Worm (Caenorhabditis elegans): ENCODE results near the gene C16D2.3.

Gene C16D2.3

ce11 chrII:9137803-9138202 is at the start of gene C16D2.3:
TSS of gene C16D2.3 (plus strand) at chrII:9138103.
- TF ChIP-seq mab-5 (tag; optimal IDR thresholded peaks at IDR 0.05) (no peak), zip-8 (tag; optimal IDR thresholded peaks at IDR 0.05) (no peak), mep-1 (tag; optimal IDR thresholded peaks at IDR 0.05) (no peak), drap-1 (GFP tag; optimal IDR thresholded peaks at IDR 0.05) (no peak), ham-2 (GFP tag; optimal IDR thresholded peaks at IDR 0.05) (no peak), unc-120 (tag; optimal IDR thresholded peaks at IDR 0.05; ENCODE audit: poor library complexity, severe bottlenecking) (no peak), M03D4.4 (tag; optimal IDR thresholded peaks at IDR 0.05) (no peak), ces-1 (GFP tag; optimal IDR thresholded peaks at IDR 0.05) (no peak), lin-32 (GFP tag; optimal IDR thresholded peaks at IDR 0.05) (no peak), pha-4 (tag; optimal IDR thresholded peaks at IDR 0.05) (no peak), nhr-237 (tag; optimal IDR thresholded peaks at IDR 0.05) (no peak), snpc-4 (tag; optimal IDR thresholded peaks at IDR 0.05) (no peak), unc-39 (tag; optimal IDR thresholded peaks at IDR 0.05) (no peak), cnd-1 (tag; optimal IDR thresholded peaks at IDR 0.05) (no peak), elt-1 (tag; optimal IDR thresholded peaks at IDR 0.05; ENCODE audit: borderline replicate concordance, insufficient read depth) (no peak), ceh-83 (GFP tag; optimal IDR thresholded peaks at IDR 0.05) (no peak), lsy-2 (tag; optimal IDR thresholded peaks at IDR 0.05) (no peak), ceh-43 (GFP tag; optimal IDR thresholded peaks at IDR 0.05) (no peak), unc-62 (GFP tag; optimal IDR thresholded peaks at IDR 0.05) (no peak), lin-13 (tag; optimal IDR thresholded peaks at IDR 0.05) (no peak)

- no peak for TF ChIP-seq nhr-2 (tag; optimal IDR thresholded peaks at IDR 0.05)
- TF ChIP-seq bed-3 (GFP tag; optimal IDR thresholded peaks at IDR 0.05): no peak
- no peak for TF ChIP-seq lin-13 (tag; optimal IDR thresholded peaks at IDR 0.05)
- no peak for TF ChIP-seq mls-2 (tag; optimal IDR thresholded peaks at IDR 0.05)
- TF ChIP-seq sem-2 (GFP tag; optimal IDR thresholded peaks at IDR 0.05): no peak
- no peak for TF ChIP-seq ztf-11 (tag; optimal IDR thresholded peaks at IDR 0.05)
- TF ChIP-seq blmp-1 (tag; optimal IDR thresholded peaks at IDR 0.05): no peak
- TF ChIP-seq drap-1 (GFP tag; optimal IDR thresholded peaks at IDR 0.05): no peak
- TF ChIP-seq nhr-76 (tag; optimal IDR thresholded peaks at IDR 0.05): no peak
- TF ChIP-seq zip-8 (tag; optimal IDR thresholded peaks at IDR 0.05): no peak
- no peak for TF ChIP-seq snpc-4 (tag; optimal IDR thresholded peaks at IDR 0.05)
- TF ChIP-seq mep-1 (tag; optimal IDR thresholded peaks at IDR 0.05): no peak
- no peak for TF ChIP-seq nhr-28 (tag; optimal IDR thresholded peaks at IDR 0.05)
- no peak for TF ChIP-seq lsy-2 (tag; optimal IDR thresholded peaks at IDR 0.05)
- TF ChIP-seq unc-120 (tag; optimal IDR thresholded peaks at IDR 0.05; ENCODE audit: poor library complexity, severe bottlenecking): no peak
These were observed 45.0 kb upstream of the C16D2.3 start for ce11 chrII:9092910-9093309.

- TF ChIP-seq lin-13 (tag; optimal IDR thresholded peaks at IDR 0.05): no peak
These were observed 44.3 kb upstream of the C16D2.3 start, which contains the start of gene C07H4.1 for ce11 chrII:9093584-9093983. TSS of gene C07H4.1 (minus strand) at chrII:9093684.

ce11 chrII:9094247-9094790 is 43.6 kb upstream of the C16D2.3 start:
- no peak for TF ChIP-seq drap-1 (GFP tag; optimal IDR thresholded peaks at IDR 0.05)
- no peak for TF ChIP-seq nhr-12 (tag; optimal IDR thresholded peaks at IDR 0.05)
- TF ChIP-seq cnd-1 (tag; optimal IDR thresholded peaks at IDR 0.05): no peak
- no peak for TF ChIP-seq nhr-2 (tag; optimal IDR thresholded peaks at IDR 0.05)
- TF ChIP-seq lin-13 (tag; optimal IDR thresholded peaks at IDR 0.05): no peak
- no peak for TF ChIP-seq ztf-11 (tag; optimal IDR thresholded peaks at IDR 0.05)
- TF ChIP-seq ceh-83 (GFP tag; optimal IDR thresholded peaks at IDR 0.05): no peak
- no peak for TF ChIP-seq snpc-4 (tag; optimal IDR thresholded peaks at IDR 0.05)
- TF ChIP-seq M03D4.4 (tag; optimal IDR thresholded peaks at IDR 0.05): no peak
- no peak for TF ChIP-seq mab-5 (tag; optimal IDR thresholded peaks at IDR 0.05)
- TF ChIP-seq elt-1 (tag; optimal IDR thresholded peaks at IDR 0.05; ENCODE audit: borderline replicate concordance, insufficient read depth): no peak
- TF ChIP-seq lin-32 (GFP tag; optimal IDR thresholded peaks at IDR 0.05): no peak

- TF ChIP-seq zip-8 (tag; optimal IDR thresholded peaks at IDR 0.05) (no peak), tbx-8 (GFP tag; optimal IDR thresholded peaks at IDR 0.05) (no peak), flh-1 (GFP tag; optimal IDR thresholded peaks at IDR 0.05) (no peak), nhr-76 (tag; optimal IDR thresholded peaks at IDR 0.05) (no peak), drap-1 (GFP tag; optimal IDR thresholded peaks at IDR 0.05) (no peak), M03D4.4 (tag; optimal IDR thresholded peaks at IDR 0.05) (no peak), blmp-1 (tag; optimal IDR thresholded peaks at IDR 0.05) (no peak)
These were observed 40.6 kb upstream of the C16D2.3 start for ce11 chrII:9097302-9097701.

Measured in whole organism, mixed stage, embryonic.